Fruit fly (Drosophila melanogaster): Measurements from ENCODE around the gene fz.

- TF ChIP-seq ttk (optimal IDR thresholded peaks at IDR 0.05): no peak
- no peak for TF ChIP-seq psq (optimal IDR thresholded peaks at IDR 0.05)
- TF ChIP-seq h (optimal IDR thresholded peaks at IDR 0.05): no peak
These were observed 11.4 kb upstream of the fz start for dm6 chr3L:14262770-14263169.

All from Kc167 (cell line).